Worm (Caenorhabditis elegans): ENCODE measurements around the gene F58H1.8.

- TF ChIP-seq ces-1 (GFP tag; optimal IDR thresholded peaks at IDR 0.05) (no peak), zag-1 (tag; optimal IDR thresholded peaks at IDR 0.05) (no peak), nhr-11 (tag; optimal IDR thresholded peaks at IDR 0.05) (no peak), snpc-4 (tag; optimal IDR thresholded peaks at IDR 0.05) (no peak), irx-1 (tag; optimal IDR thresholded peaks at IDR 0.05) (no peak), pqm-1 (tag; optimal IDR thresholded peaks at IDR 0.05) (no peak), blmp-1 (tag; optimal IDR thresholded peaks at IDR 0.05) (no peak), ztf-11 (tag; optimal IDR thresholded peaks at IDR 0.05) (no peak), mep-1 (tag; optimal IDR thresholded peaks at IDR 0.05) (no peak), ceh-82 (tag; optimal IDR thresholded peaks at IDR 0.05) (no peak), lsy-2 (tag; optimal IDR thresholded peaks at IDR 0.05) (no peak), nhr-76 (tag; optimal IDR thresholded peaks at IDR 0.05) (no peak), egl-13 (tag; optimal IDR thresholded peaks at IDR 0.05) (no peak), skn-1 (tag; optimal IDR thresholded peaks at IDR 0.05) (no peak)
Observed at ce11 chrV:11913283-11913682, 21.7 kb upstream of the F58H1.8 start.
